Fruit fly (Drosophila melanogaster) whole organism, prepupa: ENCODE results near the gene CG46458.

Source experiments
- Blimp-1 ChIP-seq: fragments of 200-800 bp; sonication (Bioruptor generic); optimal IDR thresholded peaks from 3 replicates; lab custom pipeline; 2017; ENCODE audit warnings: missing biosample characterization, missing genetic modification characterization, mild to moderate bottlenecking, moderate library complexity, missing genetic modification reagents
- CG11294 ChIP-seq: fragments of 200-800 bp; sonication (Bioruptor generic); IDR thresholded peaks from 2 replicates; pipeline ENCODE4 v1.3.6; 2022; ENCODE audit warnings: missing biosample characterization, missing genetic modification characterization
- CG11762 ChIP-seq: fragments of 200-800 bp; sonication (Bioruptor generic); optimal IDR thresholded peaks from 3 replicates; lab custom pipeline; 2016; ENCODE audit warnings: missing biosample characterization, missing genetic modification characterization; ENCODE audit not compliant: insufficient read depth
- CG11902 ChIP-seq: fragments of 200-800 bp; sonication (Bioruptor generic); optimal IDR thresholded peaks from 3 replicates; lab custom pipeline; 2016; ENCODE audit warnings: missing biosample characterization, missing genetic modification characterization
- CG16779 ChIP-seq: fragments of 200-800 bp; sonication (Bioruptor generic); optimal IDR thresholded peaks from 3 replicates; lab custom pipeline; 2017; ENCODE audit warnings: missing biosample characterization, mild to moderate bottlenecking, missing genetic modification characterization
- CG3032 ChIP-seq: fragments of 200-800 bp; optimal IDR thresholded peaks from 2 replicates; lab custom pipeline; 2019; ENCODE audit warnings: missing biosample characterization, mild to moderate bottlenecking, missing genetic modification characterization, moderate library complexity
- CG31627 ChIP-seq: fragments of 200-800 bp; sonication (Bioruptor generic); optimal IDR thresholded peaks from 3 replicates; lab custom pipeline; 2016; ENCODE audit warnings: missing biosample characterization, missing genetic modification characterization
- CG32006 ChIP-seq: fragments of 200-800 bp; sonication (Bioruptor generic); optimal IDR thresholded peaks from 3 replicates; lab custom pipeline; 2017; ENCODE audit warnings: missing biosample characterization, mild to moderate bottlenecking, missing genetic modification characterization
- CG34406 ChIP-seq: fragments of 200-800 bp; sonication (Bioruptor generic); optimal IDR thresholded peaks from 3 replicates; lab custom pipeline; 2016; ENCODE audit warnings: missing biosample characterization, missing genetic modification characterization
- CG3919 ChIP-seq: fragments of 200-800 bp; sonication (Bioruptor generic); optimal IDR thresholded peaks from 3 replicates; lab custom pipeline; 2016; ENCODE audit warnings: missing biosample characterization, missing genetic modification characterization
- CG4318 ChIP-seq: fragments of 200-800 bp; sonication (Bioruptor generic); optimal IDR thresholded peaks from 3 replicates; lab custom pipeline; 2017; ENCODE audit warnings: missing biosample characterization, mild to moderate bottlenecking, missing genetic modification characterization
- CG6163 ChIP-seq: fragments of 200-800 bp; sonication (Bioruptor generic); IDR thresholded peaks from 3 replicates; pipeline ENCODE4 v1.3.6; 2022; ENCODE audit warnings: missing biosample characterization, missing genetic modification characterization
- CG6276 ChIP-seq: fragments of 200-800 bp; sonication (Bioruptor generic); optimal IDR thresholded peaks from 2 replicates; lab custom pipeline; 2017; ENCODE audit warnings: missing biosample characterization, mild to moderate bottlenecking, missing genetic modification characterization
- CG6792 ChIP-seq: fragments of 200-800 bp; sonication (Bioruptor generic); optimal IDR thresholded peaks from 3 replicates; lab custom pipeline; 2016; ENCODE audit warnings: missing biosample characterization, missing genetic modification characterization
- CG6808 ChIP-seq: fragments of 200-800 bp; sonication (Bioruptor generic); optimal IDR thresholded peaks from 3 replicates; lab custom pipeline; 2017; ENCODE audit warnings: missing biosample characterization, missing genetic modification characterization, mild to moderate bottlenecking, moderate library complexity, missing genetic modification reagents
- CG7368 ChIP-seq: fragments of 200-800 bp; sonication (Bioruptor generic); optimal IDR thresholded peaks from 3 replicates; lab custom pipeline; 2016; ENCODE audit warnings: missing biosample characterization, missing genetic modification characterization
- CG8119 ChIP-seq: fragments of 200-800 bp; sonication (Bioruptor generic); IDR thresholded peaks from 3 replicates; pipeline ENCODE4 v1.3.6; 2022; ENCODE audit warnings: missing biosample characterization, missing genetic modification characterization
- Eip75B ChIP-seq: fragments of 200-800 bp; sonication (Bioruptor generic); optimal IDR thresholded peaks from 3 replicates; lab custom pipeline; 2016; ENCODE audit warnings: missing biosample characterization, missing genetic modification characterization
- Eip93F ChIP-seq: fragments of 200-800 bp; sonication (Bioruptor generic); optimal IDR thresholded peaks from 2 replicates; lab custom pipeline; 2016; ENCODE audit warnings: missing biosample characterization, mild to moderate bottlenecking, missing genetic modification characterization
- Ets21C ChIP-seq: fragments of 200-800 bp; sonication (Bioruptor generic); optimal IDR thresholded peaks from 3 replicates; lab custom pipeline; 2016; ENCODE audit warnings: missing biosample characterization, missing genetic modification characterization
- Ets96B ChIP-seq: fragments of 200-800 bp; optimal IDR thresholded peaks from 2 replicates; lab custom pipeline; 2019; ENCODE audit warnings: missing biosample characterization, mild to moderate bottlenecking, missing genetic modification characterization, moderate library complexity
- Gug ChIP-seq: fragments of 200-800 bp; sonication (Bioruptor generic); IDR thresholded peaks from 2 replicates; pipeline ENCODE4 v1.3.6; 2022; ENCODE audit warnings: missing biosample characterization, missing genetic modification characterization
- Hr39 ChIP-seq: fragments of 200-800 bp; sonication (Bioruptor generic); optimal IDR thresholded peaks from 2 replicates; lab custom pipeline; 2016; ENCODE audit warnings: missing biosample characterization, missing genetic modification characterization
- Hr4 ChIP-seq: fragments of 200-800 bp; sonication (Bioruptor generic); optimal IDR thresholded peaks from 3 replicates; lab custom pipeline; 2016; ENCODE audit warnings: missing biosample characterization, missing genetic modification characterization
- Lpt ChIP-seq: fragments of 200-800 bp; sonication (Bioruptor generic); optimal IDR thresholded peaks from 3 replicates; lab custom pipeline; 2016; ENCODE audit warnings: missing biosample characterization, missing genetic modification characterization
- Met ChIP-seq: fragments of 200-800 bp; sonication (Bioruptor generic); optimal IDR thresholded peaks from 3 replicates; lab custom pipeline; 2016; ENCODE audit warnings: missing biosample characterization, missing genetic modification characterization
- OdsH ChIP-seq: fragments of 200-800 bp; sonication (Bioruptor generic); optimal IDR thresholded peaks from 3 replicates; lab custom pipeline; 2016; ENCODE audit warnings: missing biosample characterization, missing genetic modification characterization
- Sox102F ChIP-seq: fragments of 200-800 bp; sonication (Bioruptor generic); optimal IDR thresholded peaks from 2 replicates; lab custom pipeline; 2016; ENCODE audit warnings: missing biosample characterization, mild to moderate bottlenecking, missing genetic modification characterization
- Sox15 ChIP-seq: fragments of 200-800 bp; sonication (Bioruptor generic); optimal IDR thresholded peaks from 3 replicates; lab custom pipeline; 2016; ENCODE audit warnings: missing biosample characterization, missing genetic modification characterization
- achi ChIP-seq: fragments of 200-800 bp; sonication (Bioruptor generic); optimal IDR thresholded peaks from 3 replicates; lab custom pipeline; 2016; ENCODE audit warnings: missing biosample characterization, missing genetic modification characterization
- acj6 ChIP-seq: fragments of 200-800 bp; sonication (Bioruptor generic); optimal IDR thresholded peaks from 3 replicates; lab custom pipeline; 2016; ENCODE audit warnings: missing biosample characterization, missing genetic modification characterization
- cyc ChIP-seq: fragments of 200-800 bp; sonication (Bioruptor generic); optimal IDR thresholded peaks from 3 replicates; lab custom pipeline; 2016; ENCODE audit warnings: missing biosample characterization, missing genetic modification characterization
- dsx ChIP-seq: fragments of 200-800 bp; optimal IDR thresholded peaks from 3 replicates; lab custom pipeline; 2019; ENCODE audit warnings: missing biosample characterization, mild to moderate bottlenecking, missing genetic modification characterization, moderate library complexity; ENCODE audit not compliant: poor library complexity, severe bottlenecking
- esn ChIP-seq: fragments of 200-800 bp; sonication (Bioruptor generic); optimal IDR thresholded peaks from 2 replicates; lab custom pipeline; 2016; ENCODE audit warnings: missing biosample characterization, mild to moderate bottlenecking, missing genetic modification characterization, moderate library complexity
- fd59A ChIP-seq: fragments of 200-800 bp; sonication (Bioruptor generic); optimal IDR thresholded peaks from 2 replicates; lab custom pipeline; 2017; ENCODE audit warnings: missing biosample characterization, mild to moderate bottlenecking, missing genetic modification characterization, missing genetic modification reagents
- fd85E ChIP-seq: fragments of 200-800 bp; sonication (Bioruptor generic); optimal IDR thresholded peaks from 3 replicates; lab custom pipeline; 2016; ENCODE audit warnings: missing biosample characterization, missing genetic modification characterization
- fkh ChIP-seq: fragments of 200-800 bp; sonication (Bioruptor generic); optimal IDR thresholded peaks from 3 replicates; lab custom pipeline; 2017; ENCODE audit warnings: missing biosample characterization, mild to moderate bottlenecking, missing genetic modification characterization, moderate library complexity
- net ChIP-seq: fragments of 200-800 bp; sonication (Bioruptor generic); optimal IDR thresholded peaks from 3 replicates; lab custom pipeline; 2016; ENCODE audit warnings: missing biosample characterization, missing genetic modification characterization
- pdm3 ChIP-seq: fragments of 200-800 bp; sonication (Bioruptor generic); optimal IDR thresholded peaks from 3 replicates; lab custom pipeline; 2016; ENCODE audit warnings: missing biosample characterization, missing genetic modification characterization
- salr ChIP-seq, 2 experiments: fragments of 200-800 bp; sonication (Bioruptor generic); optimal IDR thresholded peaks; 3 replicates each; lab custom pipeline; 2016 to 2018; ENCODE audit warnings: missing biosample characterization in 2 of 2, missing genetic modification characterization in 2 of 2, mild to moderate bottlenecking in 1 of 2
- svp ChIP-seq: fragments of 200-800 bp; sonication (Bioruptor generic); peaks from one replicate; lab custom pipeline; 2016; ENCODE audit warnings: missing biosample characterization, missing genetic modification characterization
- vri ChIP-seq: fragments of 200-800 bp; sonication (Bioruptor generic); optimal IDR thresholded peaks from 3 replicates; lab custom pipeline; 2016; ENCODE audit warnings: missing biosample characterization, mild to moderate bottlenecking, missing genetic modification characterization

The CG46458 gene

dm6 chr3R:6954539-6954938, 3.6 kb downstream of the CG46458 start (continued):
- peak; percentile 22 for TF ChIP-seq CG4318 (GFP tag; lab: Kevin White, UChicago)
- peak; percentile 72 for TF ChIP-seq Ets96B (tag; lab: Kevin White, UChicago)
- peak; percentile 47 for TF ChIP-seq Eip75B
- TF ChIP-seq CG11902 (GFP tag; lab: Kevin White, UChicago): no peak
- no peak for TF ChIP-seq CG16779 (tag; lab: Kevin White, UChicago)
- TF ChIP-seq net (GFP tag; lab: Kevin White, UChicago): peak; percentile 6
- TF ChIP-seq achi (GFP tag; lab: Kevin White, UChicago): peak; percentile 56
- peak; percentile 59 for TF ChIP-seq pdm3 (GFP tag; lab: Kevin White, UChicago)
- peak; percentile 19 for TF ChIP-seq Sox102F (GFP tag; lab: Kevin White, UChicago)
- peak; percentile 16 for TF ChIP-seq Lpt (GFP tag; lab: Kevin White, UChicago)
- peak; percentile 33 for TF ChIP-seq Hr4 (GFP tag; lab: Kevin White, UChicago)
- 0 out of 3 replicates have a peak, but pooled peaks have one; percentile 30 for TF ChIP-seq CG8119 (GFP tag; lab: Robert Waterston, UW)
- peak; percentile 54 for TF ChIP-seq OdsH
- TF ChIP-seq CG34406 (GFP tag; lab: Kevin White, UChicago): peak; percentile 30
- no peak for TF ChIP-seq dsx
- TF ChIP-seq svp (GFP tag; lab: Kevin White, UChicago): peak; percentile 33
- TF ChIP-seq CG3919 (GFP tag; lab: Kevin White, UChicago): peak; percentile 69
- TF ChIP-seq CG11294 (GFP tag; lab: Robert Waterston, UW): no peak
- peak; percentile 50 for TF ChIP-seq fd59A (GFP tag; lab: Kevin White, UChicago)
- TF ChIP-seq Ets21C (GFP tag; lab: Kevin White, UChicago): no peak

- TF ChIP-seq fkh (GFP tag; lab: Kevin White, UChicago): no peak
- TF ChIP-seq acj6: no peak
- TF ChIP-seq CG3032 (tag; lab: Kevin White, UChicago): no peak
- TF ChIP-seq CG6792 (GFP tag; lab: Kevin White, UChicago): no peak
- no peak for TF ChIP-seq vri
- no peak for TF ChIP-seq Gug (GFP tag; lab: Robert Waterston, UW)
- TF ChIP-seq Hr4 (GFP tag; lab: Kevin White, UChicago): no peak
- no peak for TF ChIP-seq CG11902 (GFP tag; lab: Kevin White, UChicago)
- no peak for TF ChIP-seq CG31627
- no peak for TF ChIP-seq CG6808 (GFP tag; lab: Kevin White, UChicago)
- TF ChIP-seq CG11762 (GFP tag; lab: Kevin White, UChicago): no peak
Observed at dm6 chr3R:6953160-6953559, 5.0 kb downstream of the CG46458 start.

dm6 chr3R:6952683-6953082, 5.5 kb downstream of the CG46458 start:
- TF ChIP-seq CG6276 (GFP tag; lab: Kevin White, UChicago) (no peak), Eip93F (GFP tag; lab: Kevin White, UChicago) (no peak)

dm6 chr3R:6951090-6951489, 7.1 kb downstream of the CG46458 start:
- TF ChIP-seq CG11762 (GFP tag; lab: Kevin White, UChicago) (peak; percentile 56), Hr39 (GFP tag; lab: Kevin White, UChicago) (peak; percentile 84), cyc (peak; percentile 79), Gug (GFP tag; lab: Robert Waterston, UW) (peak; percentile 52; the same call in 1 of the 2 replicates), Blimp-1 (peak; percentile 40), CG34406 (GFP tag; lab: Kevin White, UChicago) (peak; percentile 75), CG6276 (GFP tag; lab: Kevin White, UChicago) (peak; percentile 47), CG3032 (tag; lab: Kevin White, UChicago) (peak; percentile 66), svp (GFP tag; lab: Kevin White, UChicago) (peak; percentile 91), fkh (GFP tag; lab: Kevin White, UChicago) (no peak), CG32006 (peak; percentile 86), Sox15 (GFP tag; lab: Kevin White, UChicago) (peak; percentile 60), dsx (peak; percentile 78), Eip93F (GFP tag; lab: Kevin White, UChicago) (no peak), CG31627 (peak; percentile 83), CG11294 (GFP tag; lab: Robert Waterston, UW) (0 out of 2 replicates have a peak, but pooled peaks have one; percentile 36), Met (GFP tag; lab: Kevin White, UChicago) (peak; percentile 87), fd59A (GFP tag; lab: Kevin White, UChicago) (peak; percentile 75), CG8119 (GFP tag; lab: Robert Waterston, UW) (peak; percentile 79), achi (GFP tag; lab: Kevin White, UChicago) (peak; percentile 81), Ets21C (GFP tag; lab: Kevin White, UChicago) (peak; percentile 76), salr (GFP tag; optimal IDR thresholded peaks at IDR 0.05; lab: Kevin White, UChicago) (peak; percentile 78 to 80), CG16779 (tag; lab: Kevin White, UChicago) (peak; percentile 39), CG7368 (peak; percentile 61), CG6808 (GFP tag; lab: Kevin White, UChicago) (peak; percentile 65), CG6792 (GFP tag; lab: Kevin White, UChicago) (peak; percentile 80), fd85E (no peak), esn (GFP tag; lab: Kevin White, UChicago) (peak; percentile 86), CG6163 (GFP tag; lab: Robert Waterston, UW) (peak; percentile 86), pdm3 (GFP tag; lab: Kevin White, UChicago) (peak; percentile 80)
